Worm (Caenorhabditis elegans) whole organism, dauer: ENCODE measurements around the gene ZK813.3.

Experiments
- unc-62 ChIP-seq: sonication (generic microtip); optimal IDR thresholded peaks from 2 replicates; lab custom pipeline; 2017; ENCODE audit warnings: missing biosample characterization, missing genetic modification reagents, missing genetic modification characterization

Gene ZK813.3

DNA sequence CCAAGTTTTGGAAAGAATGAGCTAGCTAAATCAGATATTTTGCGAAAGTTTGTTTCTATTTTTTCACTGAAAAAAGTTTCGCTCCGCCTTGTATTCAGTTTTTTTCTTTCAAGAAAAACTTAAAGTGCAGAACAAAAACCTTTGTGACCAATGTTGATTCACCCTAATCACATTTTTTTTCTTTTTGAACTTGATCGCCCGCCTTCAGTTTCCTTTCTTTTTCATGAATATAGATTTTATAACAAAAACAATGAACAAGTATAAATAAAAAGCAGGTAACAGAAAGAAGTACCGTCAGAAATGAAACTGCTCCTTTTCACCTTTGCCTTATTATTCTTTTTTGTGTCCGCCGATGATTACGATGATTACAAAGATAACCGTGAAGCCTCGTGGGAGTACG lies 1.9 kb downstream of the ZK813.3 start, which contains the start of gene ZK813.2:
Gene ZK813.2 (plus strand): TSS at position 301 of the 400 bp plus-strand sequence.
- TF ChIP-seq unc-62 (GFP tag; lab: Kevin White, UChicago), result no peak

DNA sequence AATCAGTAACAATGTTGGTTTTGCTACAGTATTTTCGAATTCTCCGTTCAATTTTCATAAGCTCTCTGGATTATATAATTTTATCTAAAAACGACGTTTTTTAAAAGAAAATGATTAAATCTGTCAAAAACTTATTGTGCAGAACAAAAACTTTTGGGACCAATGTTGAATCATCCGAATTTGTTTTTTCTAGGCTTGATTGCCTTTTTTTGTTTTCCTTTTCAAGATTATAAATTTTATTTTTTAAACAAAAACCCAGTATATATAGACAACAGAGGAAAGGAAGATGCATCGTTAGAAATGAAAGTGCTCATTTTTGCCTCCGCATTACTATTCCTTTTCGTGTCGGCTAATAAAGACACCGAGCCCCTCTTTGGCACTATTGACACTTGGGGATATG lies 2.9 kb downstream of the ZK813.3 start, which contains the start of gene ZK813.7:
Gene ZK813.7 (plus strand): TSS at position 301 of the 400 bp plus-strand sequence.
- no peak for TF ChIP-seq unc-62 (GFP tag; lab: Kevin White, UChicago)

DNA sequence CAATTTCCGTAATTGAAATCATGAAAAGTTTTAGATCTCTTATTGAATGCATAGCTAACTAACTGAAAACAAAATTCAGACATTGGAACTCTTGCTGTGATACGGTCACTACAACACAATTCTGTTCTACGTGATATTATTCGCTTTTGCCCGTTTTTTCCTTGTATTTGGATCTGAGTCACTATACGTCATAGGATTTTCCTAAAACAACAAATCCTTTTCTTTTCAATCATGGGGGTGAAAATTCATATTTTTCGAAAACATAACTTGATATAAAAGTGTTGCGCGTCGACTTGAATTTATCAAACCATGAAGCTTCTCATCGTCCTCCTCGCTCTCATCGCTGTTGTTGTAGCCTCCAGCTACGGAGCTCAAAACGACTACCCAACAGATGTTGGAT lies 4.4 kb downstream of the ZK813.3 start, which contains the start of gene ZK813.1:
Gene ZK813.1 (plus strand): TSS at position 301 of the 400 bp plus-strand sequence.
- no peak for TF ChIP-seq unc-62 (GFP tag; lab: Kevin White, UChicago)

DNA sequence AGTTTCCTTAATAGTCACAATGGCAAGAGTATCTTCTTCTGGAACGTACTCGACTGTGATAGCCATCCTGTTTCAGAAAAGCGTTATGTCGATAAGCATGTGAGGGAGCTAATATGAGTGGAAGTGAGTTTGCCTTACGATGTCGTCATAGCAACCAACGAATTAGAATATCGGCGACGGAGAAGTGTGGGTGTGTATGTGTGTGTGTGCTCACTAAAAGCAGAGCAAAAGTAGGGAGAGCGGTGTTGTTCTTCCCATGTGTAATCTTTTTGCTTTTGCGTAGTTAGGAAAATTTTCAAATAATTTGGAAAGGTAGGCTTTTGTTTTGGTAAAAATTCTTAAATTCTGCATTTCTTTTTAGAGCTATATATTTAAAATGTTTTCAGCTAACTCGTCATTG lies 9.5 kb downstream of the ZK813.3 start, which contains the start of gene ZK813.5:
Gene ZK813.5 (minus strand): TSS at position 101 of the 400 bp plus-strand sequence.
- no peak for TF ChIP-seq unc-62 (GFP tag; lab: Kevin White, UChicago)

DNA sequence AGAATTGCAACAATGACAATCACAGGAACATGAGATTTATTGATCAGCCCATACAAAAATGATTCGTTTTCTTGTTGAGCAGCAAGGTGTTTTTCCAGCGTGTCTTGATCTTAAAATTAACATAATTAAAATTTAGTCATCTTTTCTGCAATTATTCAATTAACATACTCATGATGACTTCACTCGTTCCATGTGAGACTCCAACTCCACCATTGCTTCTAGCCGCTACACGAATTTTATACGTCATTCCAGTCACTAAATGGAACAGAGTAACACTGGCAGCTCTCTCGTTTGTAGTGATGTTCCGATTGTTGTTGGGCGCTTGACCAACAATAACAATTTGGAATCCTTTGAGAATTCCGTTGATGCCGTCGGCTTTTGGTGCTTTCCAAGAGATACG lies 12.2 kb downstream of the ZK813.3 start:
- no peak for TF ChIP-seq unc-62 (GFP tag; lab: Kevin White, UChicago)

DNA sequence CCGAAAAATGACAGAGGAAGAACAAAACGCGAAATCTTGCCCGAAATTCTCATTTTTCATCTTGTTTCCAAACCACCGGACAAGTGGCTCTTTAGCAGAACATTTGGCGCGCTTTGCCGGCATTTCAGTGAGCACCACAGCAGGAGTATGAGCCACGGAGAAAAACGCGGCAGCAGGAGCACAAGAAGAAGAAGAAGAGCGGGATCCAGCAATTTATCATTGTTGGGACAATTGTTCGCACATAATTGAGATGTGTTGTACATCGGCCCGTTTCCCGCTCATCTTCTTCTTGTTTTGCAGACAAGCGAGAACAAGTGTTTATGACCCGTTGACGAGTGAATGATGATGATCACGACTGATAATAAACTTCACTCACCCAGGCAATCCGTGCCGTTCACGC lies 13.9 kb downstream of the ZK813.3 start:
- no peak for TF ChIP-seq unc-62 (GFP tag; lab: Kevin White, UChicago)

DNA sequence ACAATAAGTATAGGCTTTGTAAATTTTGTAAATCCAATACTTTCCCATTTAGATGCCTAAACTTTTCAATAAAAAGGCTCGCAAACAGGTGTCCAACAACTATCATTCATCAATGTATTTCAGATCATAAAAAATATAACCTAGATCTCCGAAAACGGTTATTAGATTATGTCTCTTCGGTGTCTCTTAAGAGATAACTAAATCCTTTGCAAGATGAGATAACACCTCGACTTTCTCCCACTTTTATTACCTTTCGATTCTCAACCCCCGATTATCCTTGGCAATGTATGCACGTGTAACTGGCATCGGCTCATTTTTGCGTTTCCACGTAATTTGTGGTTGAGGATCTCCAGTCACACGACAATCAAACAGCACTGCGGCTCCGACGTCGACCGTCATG lies 20.4 kb downstream of the ZK813.3 start:
- TF ChIP-seq unc-62 (GFP tag; lab: Kevin White, UChicago), result no peak

DNA sequence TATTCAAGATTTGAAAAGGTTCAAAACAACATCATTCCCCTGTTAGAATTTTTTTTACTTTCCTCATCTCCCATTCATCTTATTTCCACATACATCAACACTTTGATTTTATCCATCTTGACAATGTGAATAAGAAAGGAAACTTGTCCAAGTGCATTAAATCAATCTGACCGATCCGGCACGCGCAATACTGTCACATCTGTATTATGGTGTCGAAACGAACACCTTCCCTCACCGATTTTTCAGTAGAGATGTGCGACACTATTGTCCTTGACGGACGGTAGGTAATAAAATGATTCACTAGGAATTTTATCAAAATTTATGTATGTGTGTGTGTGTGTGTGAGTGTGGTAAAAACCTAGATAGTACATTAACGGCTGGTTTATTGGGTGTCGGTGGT lies 22.2 kb downstream of the ZK813.3 start:
- TF ChIP-seq unc-62 (GFP tag; lab: Kevin White, UChicago), result no peak

DNA sequence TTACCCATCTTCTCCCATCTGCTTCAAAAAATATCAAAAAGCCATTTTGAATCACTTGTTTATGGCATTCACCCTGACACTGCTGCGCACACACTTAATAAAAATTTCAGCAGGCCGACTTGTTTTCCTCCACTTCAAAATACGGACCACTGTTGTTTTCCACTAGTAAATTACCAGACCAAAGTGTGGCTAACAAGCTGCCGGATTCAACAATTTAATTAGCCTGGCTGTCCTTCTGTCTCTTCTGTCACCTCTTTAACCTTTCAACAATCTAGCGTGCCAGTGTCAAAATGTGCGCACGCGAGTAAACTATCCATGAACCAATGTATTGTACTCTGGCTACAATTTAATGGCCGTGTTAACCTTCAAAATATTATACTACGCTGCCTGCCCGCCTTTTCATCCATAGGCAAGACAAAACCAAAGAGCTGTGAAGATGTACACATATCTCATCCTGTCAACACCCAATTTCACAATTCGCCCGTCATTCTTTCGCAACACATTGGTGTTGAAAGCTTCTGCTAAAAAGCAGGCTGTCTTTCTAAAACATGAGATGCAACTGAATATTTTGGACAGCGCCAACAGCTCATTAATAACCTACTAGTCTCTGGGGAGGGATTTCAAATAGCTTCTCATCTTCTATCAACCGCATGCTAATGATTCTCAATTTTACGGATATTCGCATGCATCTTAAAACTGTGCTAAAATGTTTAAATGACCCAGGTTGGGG lies 22.8 kb downstream of the ZK813.3 start:
- TF ChIP-seq unc-62 (GFP tag; lab: Kevin White, UChicago), result no peak

DNA sequence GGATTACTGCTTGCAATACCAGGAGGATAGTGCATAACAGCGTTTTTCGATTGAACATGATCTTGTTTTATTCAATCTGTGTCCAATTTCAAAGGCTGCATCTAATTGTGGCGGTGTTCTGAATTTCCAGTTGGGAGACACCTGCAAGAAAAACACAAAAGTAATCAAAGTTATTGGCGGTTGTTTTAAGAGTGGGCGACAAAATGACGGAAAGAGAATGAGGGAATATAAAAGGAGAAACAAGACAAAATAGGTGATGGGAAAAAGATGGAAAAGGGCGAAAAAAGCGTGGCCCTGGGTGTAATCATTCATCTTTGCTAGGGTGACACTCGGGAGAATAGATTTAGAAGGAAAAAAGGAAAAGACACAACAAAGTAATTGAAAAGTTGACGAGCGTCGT lies 24.1 kb downstream of the ZK813.3 start, which contains the start of the genes ZK377.15 and sax-3:
Gene ZK377.15 (minus strand): TSS at position 101 of the 400 bp plus-strand sequence.
Gene sax-3 (minus strand): TSS at position 143 of the 400 bp plus-strand sequence.
- no peak for TF ChIP-seq unc-62 (GFP tag; lab: Kevin White, UChicago)

DNA sequence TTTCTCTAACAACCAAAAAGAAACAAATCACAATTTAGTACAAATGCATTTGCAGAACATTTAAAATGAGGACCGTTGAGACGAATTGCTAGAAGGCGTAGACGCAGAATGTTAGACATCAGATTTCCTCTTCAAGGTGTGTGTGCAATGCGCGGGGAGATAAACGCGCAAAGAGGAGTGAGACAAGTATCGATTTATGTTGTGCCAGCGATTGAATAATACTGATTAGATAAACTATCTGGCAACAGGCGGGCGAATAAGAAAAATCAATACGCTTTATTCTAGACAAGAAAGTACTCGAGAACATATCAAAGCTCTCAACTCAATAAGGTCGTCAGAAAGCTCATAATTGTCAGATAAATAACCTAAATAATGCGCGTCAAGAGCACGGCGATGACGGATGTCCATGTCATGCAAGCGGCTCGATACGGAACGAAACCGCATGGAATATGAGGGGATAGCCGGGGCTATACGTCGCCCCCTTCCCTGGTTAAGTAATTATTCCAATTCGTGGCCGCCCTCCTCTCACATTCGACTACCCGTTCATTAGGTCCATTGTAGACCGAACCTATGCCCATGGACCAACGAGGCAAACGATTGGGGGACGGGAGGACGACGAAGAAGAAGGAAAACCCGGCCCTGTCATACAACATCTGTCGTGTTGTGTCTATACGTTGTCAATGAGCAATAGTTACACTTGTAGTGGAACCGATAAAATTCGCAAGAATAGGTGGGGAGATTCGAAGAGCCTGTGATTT lies 25.5 kb downstream of the ZK813.3 start:
- TF ChIP-seq unc-62 (GFP tag; lab: Kevin White, UChicago), result no peak

DNA sequence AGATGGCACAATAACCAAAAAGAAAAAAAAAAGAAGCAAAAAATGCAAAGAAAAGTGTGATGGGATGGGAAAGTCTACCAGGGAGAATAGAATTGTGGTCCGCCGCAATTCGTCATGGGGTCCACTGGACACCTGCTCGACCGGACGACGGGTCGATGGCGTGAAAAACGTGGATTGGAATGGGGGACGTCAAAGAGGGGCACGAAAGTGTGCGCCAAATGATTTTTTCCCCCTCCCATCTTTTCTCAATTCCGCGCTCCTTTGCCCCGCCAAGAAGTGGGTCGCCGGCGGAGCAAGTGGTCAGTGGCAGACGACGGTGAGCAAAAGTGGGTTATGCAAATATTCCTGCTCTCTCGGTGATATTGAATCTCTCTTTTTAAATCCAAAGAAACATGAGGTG lies 26.3 kb downstream of the ZK813.3 start:
- TF ChIP-seq unc-62 (GFP tag; lab: Kevin White, UChicago), result no peak

DNA sequence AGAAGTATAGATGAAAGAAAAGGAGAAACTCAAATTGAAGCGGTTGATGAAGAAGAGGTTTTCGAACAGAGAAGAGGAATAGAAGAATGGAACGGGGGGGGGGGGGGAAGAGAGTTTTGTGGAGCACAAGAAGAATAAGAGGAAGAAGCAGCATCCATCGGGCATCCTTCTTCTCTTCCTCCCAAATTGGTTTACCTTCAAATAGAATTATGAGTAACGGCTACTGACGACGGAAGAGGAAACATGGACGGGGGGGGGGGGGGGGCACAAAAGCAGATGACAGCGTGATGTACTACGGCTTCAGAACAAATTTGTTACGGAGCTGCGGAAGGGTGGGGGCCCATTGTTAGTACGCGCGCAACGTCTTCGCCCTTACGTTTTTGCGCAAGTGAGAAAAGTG lies 27.7 kb downstream of the ZK813.3 start:
- no peak for TF ChIP-seq unc-62 (GFP tag; lab: Kevin White, UChicago)

DNA sequence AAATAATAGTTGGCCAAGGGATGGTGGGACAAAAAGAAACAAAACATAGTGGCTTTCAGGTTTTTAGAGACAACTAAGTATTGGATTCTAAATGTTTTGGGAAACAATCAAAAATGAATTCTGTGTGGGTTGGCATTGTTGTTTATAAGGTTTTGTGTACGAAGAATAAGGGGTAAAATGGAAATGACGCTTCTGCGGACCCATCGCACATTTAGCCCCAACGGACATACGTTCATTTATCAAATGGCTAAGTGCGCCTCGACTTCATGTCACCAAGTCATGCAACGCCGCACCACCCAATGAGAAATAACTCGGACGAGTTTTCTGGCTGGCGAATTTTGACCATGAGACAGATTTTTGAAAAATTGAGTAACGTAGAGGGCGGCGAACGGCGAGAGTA lies 28.7 kb downstream of the ZK813.3 start:
- no peak for TF ChIP-seq unc-62 (GFP tag; lab: Kevin White, UChicago)

DNA sequence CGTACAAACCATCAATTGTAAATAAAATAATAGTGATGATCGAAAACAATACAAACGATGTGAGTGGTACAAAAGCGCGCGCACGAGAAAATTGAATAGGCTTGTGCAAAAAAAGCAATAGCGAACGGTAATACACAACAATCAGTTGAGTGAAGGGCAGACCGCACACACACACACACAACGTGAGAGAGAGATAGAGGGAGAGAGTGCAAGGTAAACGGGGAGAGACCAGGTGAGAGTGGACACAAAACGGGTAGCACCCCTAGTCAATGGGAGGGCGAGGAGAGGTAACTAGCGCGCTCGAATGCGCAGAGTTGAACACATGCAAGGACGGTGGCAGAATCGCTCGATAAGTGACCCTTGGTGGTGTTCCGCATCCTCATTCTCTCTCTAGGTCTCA lies 30.6 kb downstream of the ZK813.3 start:
- no peak for TF ChIP-seq unc-62 (GFP tag; lab: Kevin White, UChicago)

DNA sequence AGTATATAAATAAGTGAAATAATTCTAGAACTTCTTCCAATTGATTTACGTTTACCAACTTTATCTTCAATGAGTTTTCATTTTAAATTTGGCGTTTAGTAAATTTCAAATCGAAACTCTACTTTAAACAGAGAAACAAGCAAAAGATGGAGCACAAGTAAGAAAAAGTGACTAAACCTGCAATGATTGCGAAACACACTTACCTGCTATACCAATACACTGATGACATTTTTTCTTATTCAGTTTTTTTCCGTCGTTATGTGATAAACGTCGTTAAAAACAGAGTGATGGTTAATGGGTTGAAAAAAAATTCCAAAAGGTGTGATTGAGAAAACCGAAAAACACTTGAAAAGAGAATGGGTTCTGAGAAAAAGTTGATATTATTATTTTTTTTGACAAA lies 32.2 kb downstream of the ZK813.3 start:
- TF ChIP-seq unc-62 (GFP tag; lab: Kevin White, UChicago), result no peak
